Fruit fly (Drosophila melanogaster) whole organism, adult: Measurements from ENCODE around the gene zld.

Experiments
- CG11617 ChIP-seq: fragments of 200-800 bp; sonication (Bioruptor generic); optimal IDR thresholded peaks from 2 replicates; lab custom pipeline; 2017; ENCODE audit warnings: mild to moderate bottlenecking, missing biosample characterization, missing genetic modification reagents, missing genetic modification characterization
- CG12768 ChIP-seq: fragments of 200-800 bp; sonication (Bioruptor generic); optimal IDR thresholded peaks from 2 replicates; lab custom pipeline; 2017; ENCODE audit warnings: missing biosample characterization, missing genetic modification characterization, mild to moderate bottlenecking, moderate library complexity, missing genetic modification reagents
- CG14711 ChIP-seq: fragments of 200-800 bp; sonication (Bioruptor generic); optimal IDR thresholded peaks from 2 replicates; lab custom pipeline; 2018; ENCODE audit warnings: missing biosample characterization, mild to moderate bottlenecking, missing genetic modification characterization, moderate library complexity
- CG1620 ChIP-seq: fragments of 200-800 bp; sonication (Bioruptor generic); optimal IDR thresholded peaks from 2 replicates; lab custom pipeline; 2016; ENCODE audit warnings: missing biosample characterization, missing genetic modification characterization
- CG33017 ChIP-seq: fragments of 200-800 bp; sonication (Bioruptor generic); optimal IDR thresholded peaks from 2 replicates; lab custom pipeline; 2018; ENCODE audit warnings: missing biosample characterization, mild to moderate bottlenecking, missing genetic modification characterization, moderate library complexity
- CG5204 ChIP-seq: fragments of 200-800 bp; sonication (Bioruptor generic); optimal IDR thresholded peaks from 2 replicates; lab custom pipeline; 2016; ENCODE audit warnings: missing biosample characterization, missing genetic modification characterization
- CG7045 ChIP-seq: fragments of 200-800 bp; sonication (Bioruptor generic); optimal IDR thresholded peaks from 2 replicates; lab custom pipeline; 2017; ENCODE audit warnings: missing biosample characterization, mild to moderate bottlenecking, missing genetic modification characterization
- CG7101 ChIP-seq: fragments of 200-800 bp; sonication (Bioruptor generic); optimal IDR thresholded peaks from 2 replicates; lab custom pipeline; 2018; ENCODE audit warnings: missing biosample characterization, mild to moderate bottlenecking, missing genetic modification characterization, moderate library complexity
- Clk ChIP-seq: fragments of 200-800 bp; sonication (Bioruptor generic); optimal IDR thresholded peaks from 2 replicates; lab custom pipeline; 2017; ENCODE audit warnings: missing biosample characterization, missing genetic modification characterization
- Crg-1 ChIP-seq: fragments of 200-800 bp; sonication (Bioruptor generic); optimal IDR thresholded peaks from 2 replicates; lab custom pipeline; 2016; ENCODE audit warnings: missing biosample characterization, missing genetic modification characterization
- Hr96 ChIP-seq: fragments of 200-800 bp; sonication (Bioruptor generic); optimal IDR thresholded peaks from 2 replicates; lab custom pipeline; 2016; ENCODE audit warnings: missing biosample characterization, missing genetic modification characterization
- Mnt ChIP-seq: fragments of 200-800 bp; sonication (Bioruptor generic); optimal IDR thresholded peaks from 2 replicates; lab custom pipeline; 2016; ENCODE audit warnings: missing biosample characterization, mild to moderate bottlenecking, missing genetic modification characterization
- bab1 ChIP-seq: fragments of 200-800 bp; sonication (Bioruptor generic); optimal IDR thresholded peaks from 3 replicates; lab custom pipeline; 2019; ENCODE audit warnings: missing biosample characterization, mild to moderate bottlenecking, missing genetic modification characterization, moderate library complexity
- cic ChIP-seq: fragments of 200-800 bp; sonication (Bioruptor generic); optimal IDR thresholded peaks from 2 replicates; lab custom pipeline; 2017; ENCODE audit warnings: missing biosample characterization, mild to moderate bottlenecking, missing genetic modification characterization, moderate library complexity
- cnc ChIP-seq, 2 experiments: fragments of >200 bp; optimal IDR thresholded peaks; 2 replicates each; lab custom pipeline; 2017
- kay ChIP-seq: fragments of 200-800 bp; sonication (Bioruptor generic); peaks from one replicate; lab custom pipeline; 2016; ENCODE audit warnings: missing biosample characterization, missing genetic modification characterization, borderline replicate concordance
- ovo ChIP-seq: fragments of 200-800 bp; sonication (Bioruptor generic); optimal IDR thresholded peaks from 2 replicates; lab custom pipeline; 2016; ENCODE audit warnings: missing biosample characterization, missing genetic modification characterization
- pad ChIP-seq: fragments of 200-800 bp; sonication (Bioruptor generic); optimal IDR thresholded peaks from 3 replicates; lab custom pipeline; 2017; ENCODE audit warnings: missing biosample characterization, missing genetic modification characterization, mild to moderate bottlenecking, moderate library complexity, missing genetic modification reagents
- tj ChIP-seq: fragments of 200-800 bp; sonication (Bioruptor generic); optimal IDR thresholded peaks from 3 replicates; lab custom pipeline; 2017; ENCODE audit warnings: missing biosample characterization, mild to moderate bottlenecking, missing genetic modification characterization, moderate library complexity
- toe ChIP-seq: fragments of 200-800 bp; sonication (Bioruptor generic); optimal IDR thresholded peaks from 2 replicates; lab custom pipeline; 2016; ENCODE audit warnings: missing biosample characterization, missing genetic modification characterization

Gene zld

dm6 chrX:19783457-19783856 is at the start of gene zld:
zld (minus strand) TSS chrX:19783548.
- no peak for TF ChIP-seq CG33017
- no peak for TF ChIP-seq bab1 (GFP tag; lab: Kevin White, UChicago)
- no peak for TF ChIP-seq CG7101 (tag; lab: Kevin White, UChicago)
- no peak for TF ChIP-seq tj (GFP tag; lab: Kevin White, UChicago)
- TF ChIP-seq ovo (GFP tag; lab: Kevin White, UChicago): no peak
- no peak for TF ChIP-seq Hr96
- no peak for TF ChIP-seq cnc (optimal IDR thresholded peaks at IDR 0.05; lab: Kevin White, UChicago)
- no peak for TF ChIP-seq Clk (GFP tag; lab: Kevin White, UChicago)
- no peak for TF ChIP-seq cic (GFP tag; lab: Kevin White, UChicago)
- no peak for TF ChIP-seq Mnt (GFP tag; lab: Kevin White, UChicago)
- TF ChIP-seq CG12768 (GFP tag; lab: Kevin White, UChicago): no peak
- TF ChIP-seq CG5204: no peak
- no peak for TF ChIP-seq CG14711 (tag; lab: Kevin White, UChicago)
- TF ChIP-seq CG1620 (GFP tag; lab: Kevin White, UChicago): no peak
- TF ChIP-seq kay (GFP tag; lab: Kevin White, UChicago): no peak
- TF ChIP-seq Crg-1: no peak
- no peak for TF ChIP-seq toe (GFP tag; lab: Kevin White, UChicago)
- no peak for TF ChIP-seq CG11617
- TF ChIP-seq pad (GFP tag; lab: Kevin White, UChicago): no peak
- no peak for TF ChIP-seq CG7045 (GFP tag; lab: Kevin White, UChicago)

DNA sequence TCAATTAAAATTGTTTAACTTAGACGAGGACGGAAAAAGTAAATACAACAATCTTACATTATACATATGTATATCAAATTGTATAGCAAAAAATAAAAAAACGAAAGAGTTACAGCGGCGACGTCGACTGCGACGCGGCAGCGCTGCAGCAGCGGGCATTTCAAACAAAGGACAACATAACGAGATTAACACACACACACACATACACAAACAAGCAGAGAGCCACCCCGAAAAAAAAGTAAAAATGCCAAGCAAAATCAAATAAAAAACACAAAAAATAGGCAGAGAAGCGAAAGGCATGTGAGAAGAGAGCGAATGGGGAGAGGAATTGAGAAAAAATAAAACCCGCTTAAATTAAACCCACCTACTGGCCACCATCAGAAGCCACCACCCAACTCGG is 44.4 kb upstream of the zld start:
- no peak for TF ChIP-seq ovo (GFP tag; lab: Kevin White, UChicago)
- no peak for TF ChIP-seq Mnt (GFP tag; lab: Kevin White, UChicago)
- no peak for TF ChIP-seq CG11617
- no peak for TF ChIP-seq Clk (GFP tag; lab: Kevin White, UChicago)
- TF ChIP-seq CG33017: no peak
- TF ChIP-seq CG5204: no peak
- no peak for TF ChIP-seq CG7045 (GFP tag; lab: Kevin White, UChicago)
- no peak for TF ChIP-seq CG7101 (tag; lab: Kevin White, UChicago)
- no peak for TF ChIP-seq CG1620 (GFP tag; lab: Kevin White, UChicago)
- TF ChIP-seq cic (GFP tag; lab: Kevin White, UChicago): no peak
- TF ChIP-seq CG14711 (tag; lab: Kevin White, UChicago): no peak
- TF ChIP-seq toe (GFP tag; lab: Kevin White, UChicago): no peak
- no peak for TF ChIP-seq Crg-1
- no peak for TF ChIP-seq cnc (optimal IDR thresholded peaks at IDR 0.05; lab: Kevin White, UChicago)
- TF ChIP-seq bab1 (GFP tag; lab: Kevin White, UChicago): no peak
- TF ChIP-seq pad (GFP tag; lab: Kevin White, UChicago): no peak
- TF ChIP-seq Hr96: no peak
- no peak for TF ChIP-seq tj (GFP tag; lab: Kevin White, UChicago)

dm6 chrX:19825191-19825590 is 41.8 kb upstream of the zld start:
- TF ChIP-seq pad (GFP tag; lab: Kevin White, UChicago) (no peak), CG11617 (no peak), CG14711 (tag; lab: Kevin White, UChicago) (no peak), CG7045 (GFP tag; lab: Kevin White, UChicago) (no peak), toe (GFP tag; lab: Kevin White, UChicago) (no peak), CG5204 (no peak), cnc (optimal IDR thresholded peaks at IDR 0.05; lab: Kevin White, UChicago) (no peak)

DNA sequence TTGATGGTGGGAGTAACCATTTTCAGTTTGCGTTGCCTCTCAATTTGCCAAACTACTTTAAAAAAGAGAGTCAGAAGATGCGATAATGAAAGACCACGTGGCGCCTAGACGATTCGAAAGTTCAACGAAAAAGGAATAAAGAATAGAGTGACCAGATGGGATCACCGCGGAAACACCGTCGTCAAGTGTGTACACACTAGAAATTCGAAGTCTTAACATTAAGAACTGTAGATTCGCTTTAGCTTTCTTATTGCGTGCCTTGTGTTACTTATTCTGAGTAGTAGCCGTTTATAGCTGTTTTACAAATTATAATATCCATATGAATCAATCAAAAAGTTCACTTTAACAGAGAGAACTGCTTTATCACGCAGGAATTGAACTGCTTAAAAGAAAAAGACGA is 40.6 kb upstream of the zld start, which contains the start of gene SkpE:
Gene SkpE (minus strand): TSS at position 101 of the 400 bp plus-strand sequence.
- TF ChIP-seq Hr96 (no peak), Crg-1 (no peak), CG7045 (GFP tag; lab: Kevin White, UChicago) (no peak), ovo (GFP tag; lab: Kevin White, UChicago) (no peak), CG14711 (tag; lab: Kevin White, UChicago) (no peak), cic (GFP tag; lab: Kevin White, UChicago) (no peak), CG1620 (GFP tag; lab: Kevin White, UChicago) (no peak), CG5204 (no peak), Mnt (GFP tag; lab: Kevin White, UChicago) (no peak), tj (GFP tag; lab: Kevin White, UChicago) (no peak), bab1 (GFP tag; lab: Kevin White, UChicago) (no peak)

DNA sequence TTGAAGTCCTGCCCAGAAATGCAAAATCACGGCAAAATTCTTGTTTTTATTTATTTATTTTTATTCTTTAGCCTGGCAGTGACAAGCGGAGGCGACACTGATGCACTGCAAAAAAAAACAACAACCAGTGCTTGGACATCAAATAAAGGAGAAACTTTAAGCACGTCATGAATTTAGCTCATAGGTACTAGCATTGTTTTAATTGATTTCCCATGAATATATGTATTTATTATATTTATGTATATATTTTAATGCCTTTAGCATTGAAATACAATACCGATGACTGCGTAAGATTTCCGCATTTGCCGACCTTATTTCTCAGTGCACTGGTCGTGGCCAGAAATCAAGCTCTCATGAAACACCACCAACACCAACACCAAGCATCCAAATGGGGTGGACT is 35.3 kb upstream of the zld start:
- TF ChIP-seq CG7101 (tag; lab: Kevin White, UChicago): no peak
- TF ChIP-seq toe (GFP tag; lab: Kevin White, UChicago): no peak
- TF ChIP-seq Mnt (GFP tag; lab: Kevin White, UChicago): no peak
- TF ChIP-seq CG11617: no peak
- no peak for TF ChIP-seq tj (GFP tag; lab: Kevin White, UChicago)
- no peak for TF ChIP-seq Hr96
- TF ChIP-seq kay (GFP tag; lab: Kevin White, UChicago): no peak
- no peak for TF ChIP-seq cic (GFP tag; lab: Kevin White, UChicago)
- no peak for TF ChIP-seq ovo (GFP tag; lab: Kevin White, UChicago)
- TF ChIP-seq cnc (optimal IDR thresholded peaks at IDR 0.05; lab: Kevin White, UChicago): no peak
- no peak for TF ChIP-seq bab1 (GFP tag; lab: Kevin White, UChicago)
- TF ChIP-seq Clk (GFP tag; lab: Kevin White, UChicago): no peak

DNA sequence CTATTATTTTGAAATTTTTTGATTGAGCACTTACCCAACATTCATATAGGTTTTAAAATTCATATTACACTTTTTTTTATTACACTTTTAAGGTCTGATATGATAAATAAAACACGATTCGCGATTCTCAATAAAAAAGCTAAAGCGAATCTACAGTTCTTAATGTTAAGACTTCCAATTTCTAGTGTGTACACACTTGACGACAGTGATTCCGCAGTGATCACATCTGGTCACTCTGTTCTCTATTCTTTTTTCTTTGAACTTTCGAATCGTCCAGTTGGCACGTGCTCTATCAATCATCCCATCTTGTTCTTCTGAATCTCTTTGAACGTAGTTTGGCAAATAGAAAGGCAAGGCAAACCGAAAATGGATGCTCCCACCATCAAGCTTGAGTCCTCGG is 32.4 kb upstream of the zld start, which contains the start of gene SkpC:
Gene SkpC (plus strand): TSS at position 301 of the 400 bp plus-strand sequence.
- TF ChIP-seq cic (GFP tag; lab: Kevin White, UChicago): no peak
- TF ChIP-seq pad (GFP tag; lab: Kevin White, UChicago): no peak
- TF ChIP-seq CG1620 (GFP tag; lab: Kevin White, UChicago): no peak
- TF ChIP-seq ovo (GFP tag; lab: Kevin White, UChicago): no peak
- no peak for TF ChIP-seq CG33017
- TF ChIP-seq Crg-1: no peak
- no peak for TF ChIP-seq CG5204
